Worm (Caenorhabditis elegans) whole organism, young adult: Measurements from ENCODE around the gene cdc-48.2.

Experiments used
- B0035.1 ChIP-seq: sonication (generic microtip); optimal IDR thresholded peaks from 2 replicates; lab custom pipeline; 2016; ENCODE audit warnings: missing genetic modification characterization, mild to moderate bottlenecking, missing compliant biosample characterization, missing genotype, missing genetic modification reagents
- F10E7.11 ChIP-seq: sonication (generic microtip); optimal IDR thresholded peaks from 2 replicates; lab custom pipeline; 2017; ENCODE audit warnings: mild to moderate bottlenecking, missing genetic modification characterization, moderate library complexity, missing compliant biosample characterization
- F23B12.7 ChIP-seq: sonication (generic microtip); optimal IDR thresholded peaks from 2 replicates; lab custom pipeline; 2017; ENCODE audit warnings: missing genetic modification characterization, mild to moderate bottlenecking, missing compliant biosample characterization, antibody characterized with exemption, moderate library complexity; ENCODE audit not compliant: insufficient read depth
- F37B4.10 ChIP-seq: fragments of 200-800 bp; sonication (Bioruptor generic); IDR thresholded peaks from 2 replicates; pipeline ENCODE4 v1.3.6; 2022; ENCODE audit warnings: missing genetic modification characterization, missing compliant biosample characterization
- F39B2.1 ChIP-seq: fragments of 200-800 bp; sonication (Bioruptor generic); IDR thresholded peaks from 2 replicates; pipeline ENCODE4 v1.3.6; 2022; ENCODE audit warnings: missing genetic modification reagents, missing genetic modification characterization, missing compliant biosample characterization
- F49E8.2 ChIP-seq: sonication (generic microtip); optimal IDR thresholded peaks from 3 replicates; lab custom pipeline; 2017; ENCODE audit warnings: missing genetic modification characterization, mild to moderate bottlenecking, missing compliant biosample characterization, antibody characterized with exemption, moderate library complexity; ENCODE audit not compliant: insufficient read depth
- F57A8.1 ChIP-seq: fragments of 200-800 bp; sonication (Bioruptor generic); optimal IDR thresholded peaks from 2 replicates; lab custom pipeline; 2018; ENCODE audit warnings: mild to moderate bottlenecking, missing genetic modification characterization, moderate library complexity, missing compliant biosample characterization
- T07F8.4 ChIP-seq: sonication (generic microtip); optimal IDR thresholded peaks from 2 replicates; lab custom pipeline; 2016; ENCODE audit warnings: mild to moderate bottlenecking, missing genetic modification characterization, moderate library complexity, missing compliant biosample characterization
- Y67H2A.10 ChIP-seq: fragments of 200-800 bp; sonication (Bioruptor generic); conservative IDR thresholded peaks from 2 replicates; pipeline ENCODE4 v1.3.6; 2022; ENCODE audit warnings: missing genetic modification reagents, missing genetic modification characterization, missing compliant biosample characterization
- ZK185.1 ChIP-seq: sonication (generic microtip); optimal IDR thresholded peaks from 2 replicates; lab custom pipeline; 2016; ENCODE audit warnings: mild to moderate bottlenecking, missing genetic modification characterization, missing compliant biosample characterization; ENCODE audit not compliant: poor library complexity, severe bottlenecking
- athp-1 ChIP-seq: sonication (generic microtip); optimal IDR thresholded peaks from 2 replicates; lab custom pipeline; 2017; ENCODE audit warnings: mild to moderate bottlenecking, missing genetic modification characterization, missing compliant biosample characterization
- bed-2 ChIP-seq: fragments of 200-800 bp; sonication (Bioruptor generic); IDR thresholded peaks from 2 replicates; pipeline ENCODE4 v1.3.6; 2022; ENCODE audit warnings: missing genetic modification reagents, missing genetic modification characterization, missing compliant biosample characterization
- cebp-1 ChIP-seq, 2 experiments: fragments of 200-800 bp in 1 of 2; sonication (Bioruptor generic) in 1 of 2; sonication (generic microtip) in 1 of 2; IDR thresholded peaks in 1 of 2; optimal IDR thresholded peaks in 1 of 2; 2 replicates each; pipeline versions ENCODE4 v1.3.6 to Lab custom; 2017 to 2022; ENCODE audit warnings: missing compliant biosample characterization in 2 of 2, missing genetic modification characterization in 2 of 2, mild to moderate bottlenecking in 1 of 2, missing genetic modification reagents in 1 of 2, moderate library complexity in 1 of 2
- cebp-2 ChIP-seq: fragments of 200-800 bp; sonication (Bioruptor generic); IDR thresholded peaks from 2 replicates; pipeline ENCODE4 v1.3.6; 2022; ENCODE audit warnings: missing genetic modification characterization, missing compliant biosample characterization
- ceh-100 ChIP-seq: fragments of 200-800 bp; sonication (Bioruptor generic); IDR thresholded peaks from 2 replicates; pipeline ENCODE4 v1.3.6; 2022; ENCODE audit warnings: missing genetic modification reagents, missing genetic modification characterization, missing compliant biosample characterization
- ceh-40 ChIP-seq: fragments of 200-800 bp; sonication (Bioruptor generic); IDR thresholded peaks from 2 replicates; pipeline ENCODE4 v1.3.6; 2022; ENCODE audit warnings: missing genetic modification characterization, missing compliant biosample characterization
- die-1 ChIP-seq: sonication (generic microtip); optimal IDR thresholded peaks from 2 replicates; lab custom pipeline; 2016; ENCODE audit warnings: missing genotype, mild to moderate bottlenecking, missing genetic modification characterization, missing compliant biosample characterization
- dpff-1 ChIP-seq: sonication (generic microtip); optimal IDR thresholded peaks from 2 replicates; lab custom pipeline; 2017; ENCODE audit warnings: mild to moderate bottlenecking, missing genetic modification characterization, missing compliant biosample characterization
- egl-18 ChIP-seq: fragments of 200-800 bp; sonication (Bioruptor generic); IDR thresholded peaks from 2 replicates; pipeline ENCODE4 v1.3.6; 2022; ENCODE audit warnings: missing genetic modification reagents, missing genetic modification characterization, missing compliant biosample characterization
- ekl-4 ChIP-seq: fragments of 200-800 bp; sonication (Bioruptor generic); IDR thresholded peaks from 2 replicates; pipeline ENCODE4 v1.3.6; 2022; ENCODE audit warnings: missing genetic modification reagents, missing genetic modification characterization, missing compliant biosample characterization
- gei-17 ChIP-seq: fragments of 200-800 bp; sonication (Bioruptor generic); optimal IDR thresholded peaks from 2 replicates; lab custom pipeline; 2018; ENCODE audit warnings: mild to moderate bottlenecking, missing genetic modification characterization, missing compliant biosample characterization
- him-1 ChIP-seq: sonication (generic microtip); optimal IDR thresholded peaks from 2 replicates; lab custom pipeline; 2016; ENCODE audit warnings: missing genotype, missing genetic modification reagents, missing genetic modification characterization, missing compliant biosample characterization
- hlh-12 ChIP-seq: sonication (generic microtip); optimal IDR thresholded peaks from 2 replicates; lab custom pipeline; 2016; ENCODE audit warnings: missing genetic modification characterization, missing compliant biosample characterization
- hmg-1.2 ChIP-seq: fragments of 200-800 bp; sonication (Bioruptor generic); IDR thresholded peaks from 2 replicates; pipeline ENCODE4 v1.3.6; 2022; ENCODE audit warnings: missing genetic modification reagents, missing genetic modification characterization, missing compliant biosample characterization
- hsf-1 ChIP-seq: fragments of 200-800 bp; sonication (Bioruptor generic); IDR thresholded peaks from 2 replicates; pipeline ENCODE4 v1.3.6; 2022; ENCODE audit warnings: missing genetic modification reagents, missing genetic modification characterization, missing compliant biosample characterization
- let-526 ChIP-seq: fragments of 200-800 bp; sonication (Bioruptor generic); IDR thresholded peaks from 2 replicates; pipeline ENCODE4 v1.3.6; 2022; ENCODE audit warnings: missing genetic modification reagents, missing genetic modification characterization, missing compliant biosample characterization
- lin-26 ChIP-seq: fragments of 200-800 bp; sonication (Bioruptor generic); IDR thresholded peaks from 2 replicates; pipeline ENCODE4 v1.3.6; 2022; ENCODE audit warnings: missing genetic modification reagents, missing genetic modification characterization, missing compliant biosample characterization
- lin-40 ChIP-seq: sonication (generic microtip); optimal IDR thresholded peaks from 2 replicates; lab custom pipeline; 2016; ENCODE audit warnings: missing genetic modification characterization, mild to moderate bottlenecking, missing compliant biosample characterization, missing genotype, missing genetic modification reagents
- lir-1 ChIP-seq: fragments of 200-800 bp; sonication (Bioruptor generic); conservative IDR thresholded peaks from 2 replicates; pipeline ENCODE4 v1.3.6; 2022; ENCODE audit warnings: missing genetic modification reagents, missing genetic modification characterization, missing compliant biosample characterization
- lsl-1 ChIP-seq: fragments of 200-800 bp; sonication (Bioruptor generic); optimal IDR thresholded peaks from 2 replicates; lab custom pipeline; 2018; ENCODE audit warnings: mild to moderate bottlenecking, missing genetic modification characterization, moderate library complexity, missing compliant biosample characterization
- madf-10 ChIP-seq: sonication (generic microtip); optimal IDR thresholded peaks from 2 replicates; lab custom pipeline; 2016; ENCODE audit warnings: mild to moderate bottlenecking, missing genetic modification characterization, missing compliant biosample characterization
- madf-3 ChIP-seq: fragments of 200-800 bp; sonication (Bioruptor generic); IDR thresholded peaks from 2 replicates; pipeline ENCODE4 v1.3.6; 2022; ENCODE audit warnings: missing genetic modification reagents, missing genetic modification characterization, missing compliant biosample characterization
- madf-6 ChIP-seq: fragments of 200-800 bp; sonication (Bioruptor generic); IDR thresholded peaks from 2 replicates; pipeline ENCODE4 v1.3.6; 2022; ENCODE audit warnings: missing genetic modification reagents, missing genetic modification characterization, missing compliant biosample characterization
- mel-28 ChIP-seq: sonication (generic microtip); optimal IDR thresholded peaks from 2 replicates; lab custom pipeline; 2016; ENCODE audit warnings: borderline replicate concordance, mild to moderate bottlenecking, missing genetic modification characterization, missing compliant biosample characterization
- mxl-1 ChIP-seq: sonication (generic microtip); optimal IDR thresholded peaks from 2 replicates; lab custom pipeline; 2016; ENCODE audit warnings: missing genetic modification characterization, missing compliant biosample characterization
- nfya-2 ChIP-seq: fragments of 200-800 bp; sonication (Bioruptor generic); IDR thresholded peaks from 2 replicates; pipeline ENCODE4 v1.3.6; 2022; ENCODE audit warnings: missing genetic modification reagents, missing genetic modification characterization, missing compliant biosample characterization
- nhr-90 ChIP-seq: sonication (generic microtip); optimal IDR thresholded peaks from 2 replicates; lab custom pipeline; 2016; ENCODE audit warnings: missing genotype, mild to moderate bottlenecking, missing genetic modification characterization, missing compliant biosample characterization
- sea-2 ChIP-seq: fragments of 200-800 bp; sonication (Bioruptor generic); IDR thresholded peaks from 2 replicates; pipeline ENCODE4 v1.3.6; 2022; ENCODE audit warnings: missing genetic modification characterization, missing compliant biosample characterization
- snpc-1.1 ChIP-seq: sonication (generic microtip); optimal IDR thresholded peaks from 2 replicates; lab custom pipeline; 2017; ENCODE audit warnings: missing genetic modification characterization, mild to moderate bottlenecking, missing compliant biosample characterization, antibody characterized with exemption, moderate library complexity, missing genotype, missing genetic modification reagents; ENCODE audit not compliant: insufficient read depth
- tbp1 ChIP-seq: fragments of 200-800 bp; sonication (Bioruptor generic); optimal IDR thresholded peaks from 2 replicates; lab custom pipeline; 2018; ENCODE audit warnings: mild to moderate bottlenecking, missing genetic modification characterization, missing compliant biosample characterization
- tbx-9 ChIP-seq: sonication (generic microtip); optimal IDR thresholded peaks from 2 replicates; lab custom pipeline; 2016; ENCODE audit warnings: borderline replicate concordance, missing genetic modification characterization, inconsistent platforms, missing compliant biosample characterization
- tlf-1 ChIP-seq: fragments of 200-800 bp; sonication (Bioruptor generic); optimal IDR thresholded peaks from 2 replicates; lab custom pipeline; 2018; ENCODE audit warnings: mild to moderate bottlenecking, missing genetic modification characterization, missing compliant biosample characterization
- unc-62 ChIP-seq: fragments of 150-350 bp; optimal IDR thresholded peaks from 2 replicates; lab custom pipeline; 2014; ENCODE audit warnings: missing biosample characterization, missing genetic modification reagents, missing genetic modification characterization
- zfh-2 ChIP-seq: fragments of 200-800 bp; sonication (Bioruptor generic); conservative IDR thresholded peaks from 2 replicates; pipeline ENCODE4 v1.3.6; 2022; ENCODE audit warnings: missing genetic modification reagents, missing genetic modification characterization, missing compliant biosample characterization
- zim-3 ChIP-seq: sonication (generic microtip); optimal IDR thresholded peaks from 2 replicates; lab custom pipeline; 2017; ENCODE audit warnings: mild to moderate bottlenecking, missing genetic modification characterization, moderate library complexity, missing compliant biosample characterization
- ztf-6 ChIP-seq: fragments of 200-800 bp; sonication (Bioruptor generic); IDR thresholded peaks from 2 replicates; pipeline ENCODE4 v1.3.6; 2022; ENCODE audit warnings: missing genetic modification reagents, missing genetic modification characterization, missing compliant biosample characterization

Gene cdc-48.2

ce11 chrII:8128273-8129039 is 9.8 kb upstream of the cdc-48.2 start (continued):
- TF ChIP-seq hsf-1 (GFP tag; lab: Robert Waterston, UW) = no peak
- TF ChIP-seq tbp1 (GFP tag; lab: Kevin White, UChicago) = peak; percentile 11
- TF ChIP-seq ceh-40 (GFP tag; lab: Robert Waterston, UW) = peak; percentile 55; the same call in 1 of the 2 replicates
- TF ChIP-seq ztf-6 (GFP tag; lab: Robert Waterston, UW) = no peak
- TF ChIP-seq unc-62 (GFP tag; lab: Kevin White, UChicago) = peak; percentile 52
- TF ChIP-seq madf-10 (tag; lab: Kevin White, UChicago) = peak; percentile 6
- TF ChIP-seq egl-18 (GFP tag; lab: Robert Waterston, UW) = no peak
- TF ChIP-seq let-526 = peak; percentile 50; the same call in 1 of the 2 replicates
- TF ChIP-seq ceh-100 (GFP tag; lab: Robert Waterston, UW) = no peak
- no peak for TF ChIP-seq athp-1 (tag; lab: Kevin White, UChicago)
- TF ChIP-seq F39B2.1 = no peak
- no peak for TF ChIP-seq him-1 (tag; lab: Kevin White, UChicago)
- TF ChIP-seq F49E8.2 = no peak
- TF ChIP-seq dpff-1 = no peak
- no peak for TF ChIP-seq hlh-12 (tag; lab: Kevin White, UChicago)
- TF ChIP-seq sea-2 = no peak
- TF ChIP-seq nhr-90 (tag; lab: Kevin White, UChicago) = no peak
- no peak for TF ChIP-seq F57A8.1
- TF ChIP-seq ZK185.1 = no peak
- TF ChIP-seq lin-26 (GFP tag; lab: Robert Waterston, UW) = no peak
- TF ChIP-seq F10E7.11 = no peak
- 0 out of 2 replicates have a peak, but pooled peaks have one; percentile 28 for TF ChIP-seq F37B4.10
- TF ChIP-seq madf-3 (GFP tag; lab: Robert Waterston, UW) = no peak
- TF ChIP-seq ekl-4 (GFP tag; lab: Robert Waterston, UW) = no peak
- TF ChIP-seq nfya-2 (GFP tag; lab: Robert Waterston, UW) = no peak
- TF ChIP-seq lin-40 (tag; lab: Kevin White, UChicago) = no peak
- peak; percentile 11; the same call in 1 of the 2 replicates for TF ChIP-seq lir-1 (GFP tag; lab: Robert Waterston, UW)
- TF ChIP-seq hmg-1.2 = 0 out of 2 replicates have a peak, but pooled peaks have one; percentile 10
- no peak for TF ChIP-seq B0035.1 (tag; lab: Kevin White, UChicago)
- no peak for TF ChIP-seq cebp-2 (GFP tag; lab: Robert Waterston, UW)
- TF ChIP-seq zim-3 = no peak
- TF ChIP-seq bed-2 (GFP tag; lab: Robert Waterston, UW) = no peak
- TF ChIP-seq cebp-1 (GFP tag; IDR thresholded peaks at IDR 0.05; lab: Robert Waterston, UW) = peak; percentile 95
- TF ChIP-seq cebp-1 (tag; optimal IDR thresholded peaks at IDR 0.05; lab: Kevin White, UChicago) = peak; percentile 93
- no peak for TF ChIP-seq gei-17 (GFP tag; lab: Kevin White, UChicago)
- no peak for TF ChIP-seq F23B12.7 (tag; lab: Kevin White, UChicago)
- TF ChIP-seq Y67H2A.10 (GFP tag; lab: Robert Waterston, UW) = no peak
- no peak for TF ChIP-seq lsl-1 (GFP tag; lab: Kevin White, UChicago)
- TF ChIP-seq mxl-1 (tag; lab: Kevin White, UChicago) = no peak
- no peak for TF ChIP-seq T07F8.4 (tag; lab: Kevin White, UChicago)
- TF ChIP-seq mel-28 (tag; lab: Kevin White, UChicago) = no peak
- no peak for TF ChIP-seq tbx-9 (tag; lab: Kevin White, UChicago)
- no peak for TF ChIP-seq snpc-1.1 (tag; lab: Kevin White, UChicago)
- no peak for TF ChIP-seq madf-6 (GFP tag; lab: Robert Waterston, UW)
- TF ChIP-seq tlf-1 = no peak
- no peak for TF ChIP-seq die-1 (tag; lab: Kevin White, UChicago)
- peak; percentile 99 for TF ChIP-seq zfh-2 (GFP tag; lab: Robert Waterston, UW)
